Worm (Caenorhabditis elegans) whole organism, L2 larva: ENCODE results near the gene C25G4.8.

Source experiments
- C34F6.9 ChIP-seq: fragments of 150-350 bp; optimal IDR thresholded peaks from 2 replicates; lab custom pipeline; 2014; ENCODE audit warnings: missing biosample characterization, missing genetic modification characterization
- R02D3.7 ChIP-seq: fragments of 150-350 bp; optimal IDR thresholded peaks from 2 replicates; lab custom pipeline; 2014; ENCODE audit warnings: missing biosample characterization, missing genetic modification characterization
- ZK546.5 ChIP-seq: sonication (generic microtip); optimal IDR thresholded peaks from 2 replicates; lab custom pipeline; 2017; ENCODE audit warnings: missing biosample characterization, missing genetic modification characterization
- alr-1 ChIP-seq: fragments of 150-350 bp; optimal IDR thresholded peaks from 2 replicates; lab custom pipeline; 2014; ENCODE audit warnings: missing biosample characterization, missing genetic modification characterization
- aly-2 ChIP-seq: fragments of 150-350 bp; optimal IDR thresholded peaks from 2 replicates; lab custom pipeline; 2014; ENCODE audit warnings: missing biosample characterization, missing genetic modification characterization
- ama-1 ChIP-seq: fragments of 150-350 bp; optimal IDR thresholded peaks from 2 replicates; lab custom pipeline; 2018; ENCODE audit warnings: inconsistent platforms
- blmp-1 ChIP-seq: sonication (generic microtip); optimal IDR thresholded peaks from 2 replicates; lab custom pipeline; 2017; ENCODE audit warnings: missing genetic modification characterization, mild to moderate bottlenecking, missing compliant biosample characterization, antibody characterized with exemption, moderate library complexity; ENCODE audit not compliant: insufficient read depth
- ceh-82 ChIP-seq: fragments of 150-350 bp; optimal IDR thresholded peaks from 2 replicates; lab custom pipeline; 2014; ENCODE audit warnings: missing biosample characterization, missing genetic modification characterization
- crh-2 ChIP-seq: sonication (generic microtip); optimal IDR thresholded peaks from 2 replicates; lab custom pipeline; 2017; ENCODE audit warnings: missing biosample characterization, missing genetic modification characterization
- dmd-4 ChIP-seq: sonication (generic microtip); optimal IDR thresholded peaks from 2 replicates; lab custom pipeline; 2017; ENCODE audit warnings: missing biosample characterization, missing genetic modification characterization
- egl-27 ChIP-seq: sonication (generic microtip); optimal IDR thresholded peaks from 3 replicates; lab custom pipeline; 2017; ENCODE audit warnings: missing biosample characterization, missing genetic modification reagents, missing genetic modification characterization
- elt-1 ChIP-seq: fragments of 150-350 bp; optimal IDR thresholded peaks from 2 replicates; lab custom pipeline; 2014; ENCODE audit warnings: missing biosample characterization, missing genetic modification characterization
- fos-1 ChIP-seq: fragments of 150-350 bp; optimal IDR thresholded peaks from 2 replicates; lab custom pipeline; 2014; ENCODE audit warnings: missing biosample characterization, missing genetic modification characterization
- gmeb-1 ChIP-seq: fragments of 150-350 bp; optimal IDR thresholded peaks from 2 replicates; lab custom pipeline; 2014; ENCODE audit warnings: missing biosample characterization, missing genetic modification characterization
- lin-11 ChIP-seq: fragments of 150-350 bp; sonication (generic microtip); optimal IDR thresholded peaks from 2 replicates; lab custom pipeline; 2014; ENCODE audit warnings: missing biosample characterization, missing genetic modification characterization, inconsistent platforms, mixed read lengths
- lin-13 ChIP-seq: fragments of 150-350 bp; optimal IDR thresholded peaks from 2 replicates; lab custom pipeline; 2014; ENCODE audit warnings: missing biosample characterization, missing genetic modification reagents, missing genetic modification characterization
- lin-39 ChIP-seq: fragments of 150-350 bp; optimal IDR thresholded peaks from 2 replicates; lab custom pipeline; 2014; ENCODE audit warnings: missing biosample characterization, missing genetic modification reagents, missing genetic modification characterization
- lsy-2 ChIP-seq, 2 experiments: fragments of 150-350 bp in 1 of 2; sonication (generic microtip) in 1 of 2; optimal IDR thresholded peaks; 2 replicates each; lab custom pipeline; 2014 to 2017; ENCODE audit warnings: missing biosample characterization in 2 of 2, missing genetic modification characterization in 2 of 2
- mab-5 ChIP-seq: fragments of 150-350 bp; optimal IDR thresholded peaks from 2 replicates; lab custom pipeline; 2014; ENCODE audit warnings: missing biosample characterization, missing genetic modification characterization
- mbf-1 ChIP-seq: sonication (generic microtip); optimal IDR thresholded peaks from 2 replicates; lab custom pipeline; 2017; ENCODE audit warnings: missing biosample characterization, missing genetic modification characterization
- nhr-11 ChIP-seq: fragments of 150-350 bp; optimal IDR thresholded peaks from 2 replicates; lab custom pipeline; 2014; ENCODE audit warnings: missing biosample characterization, missing genetic modification characterization
- nhr-12 ChIP-seq: fragments of 150-350 bp; optimal IDR thresholded peaks from 2 replicates; lab custom pipeline; 2014; ENCODE audit warnings: missing biosample characterization, missing genetic modification characterization
- nhr-129 ChIP-seq: fragments of 150-350 bp; optimal IDR thresholded peaks from 2 replicates; lab custom pipeline; 2014; ENCODE audit warnings: missing biosample characterization, missing genetic modification characterization
- nhr-23 ChIP-seq: fragments of 150-350 bp; optimal IDR thresholded peaks from 2 replicates; lab custom pipeline; 2014; ENCODE audit warnings: missing biosample characterization, missing genetic modification reagents, missing genetic modification characterization
- nhr-6 ChIP-seq: fragments of 150-350 bp; optimal IDR thresholded peaks from 2 replicates; lab custom pipeline; 2014; ENCODE audit warnings: missing biosample characterization, missing genetic modification characterization
- sem-4 ChIP-seq: fragments of 150-350 bp; optimal IDR thresholded peaks from 2 replicates; lab custom pipeline; 2014; ENCODE audit warnings: missing biosample characterization, missing genetic modification reagents, missing genetic modification characterization
- skn-1 ChIP-seq: sonication (generic microtip); optimal IDR thresholded peaks from 2 replicates; lab custom pipeline; 2017; ENCODE audit warnings: missing biosample characterization, missing genetic modification characterization
- sma-3 ChIP-seq: sonication (generic microtip); optimal IDR thresholded peaks from 2 replicates; lab custom pipeline; 2016; ENCODE audit warnings: missing genetic modification reagents, missing genetic modification characterization, missing compliant biosample characterization
- sma-9 ChIP-seq, 2 experiments: fragments of 150-350 bp in 1 of 2; sonication (generic microtip) in 1 of 2; optimal IDR thresholded peaks; 2 replicates each; lab custom pipeline; 2014 to 2016; ENCODE audit warnings: missing genetic modification characterization in 2 of 2, mild to moderate bottlenecking in 1 of 2, missing biosample characterization in 1 of 2, missing compliant biosample characterization in 1 of 2, missing genetic modification reagents in 1 of 2, moderate library complexity in 1 of 2
- snpc-4 ChIP-seq: fragments of 150-350 bp; optimal IDR thresholded peaks from 2 replicates; lab custom pipeline; 2014; ENCODE audit warnings: missing biosample characterization, missing genetic modification characterization
- unc-39 ChIP-seq: fragments of 150-350 bp; optimal IDR thresholded peaks from 2 replicates; lab custom pipeline; 2014; ENCODE audit warnings: missing biosample characterization, missing genetic modification characterization
- unc-55 ChIP-seq: fragments of 150-350 bp; sonication (generic microtip); optimal IDR thresholded peaks from 3 replicates; lab custom pipeline; 2014; ENCODE audit warnings: missing biosample characterization, missing genetic modification reagents, missing genetic modification characterization
- unc-62 ChIP-seq: fragments of 150-350 bp; optimal IDR thresholded peaks from 2 replicates; lab custom pipeline; 2014; ENCODE audit warnings: missing biosample characterization, missing genetic modification reagents, missing genetic modification characterization
- zag-1 ChIP-seq: fragments of 150-350 bp; optimal IDR thresholded peaks from 2 replicates; lab custom pipeline; 2014; ENCODE audit warnings: missing biosample characterization, missing genetic modification characterization
- ztf-11 ChIP-seq: sonication (generic microtip); optimal IDR thresholded peaks from 2 replicates; lab custom pipeline; 2017; ENCODE audit warnings: missing biosample characterization, missing genetic modification characterization

Gene C25G4.8

DNA sequence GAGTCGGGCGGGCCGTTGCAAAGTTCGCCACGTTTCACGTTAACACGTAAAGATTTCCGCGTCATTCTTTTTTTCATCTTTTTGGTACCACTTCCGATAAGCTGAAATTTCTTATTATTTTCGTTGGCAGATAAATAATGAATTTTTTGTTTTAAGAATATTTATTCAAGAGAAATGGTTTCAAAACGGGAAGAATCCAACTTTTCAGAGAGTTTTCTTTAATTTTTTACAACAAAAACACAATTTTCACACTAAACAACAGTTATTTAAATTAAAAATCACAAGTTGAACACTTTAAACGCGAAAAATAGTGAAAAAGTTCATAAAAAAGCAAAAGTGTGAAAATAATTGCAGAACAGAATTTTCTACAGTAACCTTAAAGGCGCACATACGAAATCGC, 9.2 kb downstream of the C25G4.8 start, which contains the start of gene spe-44:
spe-44 (minus strand) TSS at position 101 of the 400 bp plus-strand sequence.
- TF ChIP-seq nhr-12 (no peak), ama-1 (lab: Kevin White, UChicago) (no peak), crh-2 (tag; lab: Kevin White, UChicago) (no peak), elt-1 (tag; lab: Kevin White, UChicago) (no peak), nhr-11 (tag; lab: Kevin White, UChicago) (no peak), skn-1 (tag; lab: Kevin White, UChicago) (no peak), nhr-129 (no peak), sem-4 (tag; lab: Kevin White, UChicago) (no peak), egl-27 (tag; lab: Kevin White, UChicago) (no peak), blmp-1 (tag; lab: Kevin White, UChicago) (no peak), ceh-82 (tag; lab: Kevin White, UChicago) (no peak), unc-55 (GFP tag; lab: Kevin White, UChicago) (no peak), sma-9 (GFP tag; optimal IDR thresholded peaks at IDR 0.05; lab: Kevin White, UChicago) (no peak), sma-9 (tag; optimal IDR thresholded peaks at IDR 0.05; lab: Kevin White, UChicago) (no peak), nhr-23 (tag; lab: Kevin White, UChicago) (no peak), unc-39 (no peak)

- no peak for TF ChIP-seq lin-13 (GFP tag; lab: Kevin White, UChicago)
- TF ChIP-seq nhr-11 (tag; lab: Kevin White, UChicago) = no peak
- TF ChIP-seq dmd-4 (tag; lab: Kevin White, UChicago) = no peak
- TF ChIP-seq crh-2 (tag; lab: Kevin White, UChicago) = peak; percentile 25
- no peak for TF ChIP-seq ama-1 (lab: Kevin White, UChicago)
- TF ChIP-seq gmeb-1 (tag; lab: Kevin White, UChicago) = peak; percentile 39
- TF ChIP-seq R02D3.7 (tag; lab: Kevin White, UChicago) = no peak
- no peak for TF ChIP-seq C34F6.9 (tag; lab: Kevin White, UChicago)
- TF ChIP-seq lsy-2 (tag; optimal IDR thresholded peaks at IDR 0.05; lab: Kevin White, UChicago) = peak in 1 of 2 experiments; percentile 1
- no peak for TF ChIP-seq snpc-4
- TF ChIP-seq unc-39 = no peak
- TF ChIP-seq sem-4 (tag; lab: Kevin White, UChicago) = no peak
- TF ChIP-seq nhr-129 = peak; percentile 86
- TF ChIP-seq nhr-6 (tag; lab: Kevin White, UChicago) = no peak
These were observed 11.9 kb downstream of the C25G4.8 start, which contains the start of gene dpy-26 for ce11 chrIV:12451225-12451831. TSS of gene dpy-26 (minus strand) at chrIV:12451335.

DNA sequence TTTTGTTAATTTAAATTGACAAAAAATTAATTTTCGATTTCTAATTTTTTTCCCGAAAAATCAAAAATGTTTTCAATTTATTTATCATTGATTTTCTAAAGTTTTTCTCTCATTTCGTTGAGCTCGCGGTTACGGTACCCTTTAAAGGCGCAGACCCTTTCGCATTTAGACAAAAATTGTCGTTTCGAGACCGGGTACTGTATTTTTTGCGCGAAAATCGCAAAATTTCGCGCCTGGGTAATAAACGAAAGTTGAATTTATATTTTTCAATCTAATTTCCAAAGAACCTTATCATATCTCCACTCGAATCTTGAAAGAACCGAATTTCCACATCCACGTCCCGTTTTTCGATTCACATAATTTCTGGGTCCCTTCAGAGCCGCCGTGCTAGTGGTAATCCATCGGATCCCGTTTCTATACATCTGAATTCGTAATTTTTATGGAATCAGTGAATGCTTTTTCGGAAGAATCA, 17.8 kb downstream of the C25G4.8 start, which contains the start of gene C25G4.3:
C25G4.3 (minus strand) TSS at position 422 of the 472 bp plus-strand sequence.
- TF ChIP-seq mab-5 (tag; lab: Kevin White, UChicago) = no peak
- TF ChIP-seq alr-1 (tag; lab: Kevin White, UChicago) = no peak
- no peak for TF ChIP-seq lin-11 (tag; lab: Kevin White, UChicago)
- TF ChIP-seq mbf-1 = no peak
- no peak for TF ChIP-seq ceh-82 (tag; lab: Kevin White, UChicago)
- no peak for TF ChIP-seq lin-13 (GFP tag; lab: Kevin White, UChicago)
- no peak for TF ChIP-seq unc-39
- no peak for TF ChIP-seq sma-3 (GFP tag; lab: Kevin White, UChicago)
- TF ChIP-seq lin-39 = no peak
- no peak for TF ChIP-seq fos-1 (tag; lab: Kevin White, UChicago)
- no peak for TF ChIP-seq sma-9 (GFP tag; optimal IDR thresholded peaks at IDR 0.05; lab: Kevin White, UChicago)
- TF ChIP-seq sma-9 (tag; optimal IDR thresholded peaks at IDR 0.05; lab: Kevin White, UChicago) = no peak
- TF ChIP-seq ZK546.5 = no peak
- TF ChIP-seq blmp-1 (tag; lab: Kevin White, UChicago) = no peak
- no peak for TF ChIP-seq egl-27 (tag; lab: Kevin White, UChicago)
- TF ChIP-seq elt-1 (tag; lab: Kevin White, UChicago) = no peak

DNA sequence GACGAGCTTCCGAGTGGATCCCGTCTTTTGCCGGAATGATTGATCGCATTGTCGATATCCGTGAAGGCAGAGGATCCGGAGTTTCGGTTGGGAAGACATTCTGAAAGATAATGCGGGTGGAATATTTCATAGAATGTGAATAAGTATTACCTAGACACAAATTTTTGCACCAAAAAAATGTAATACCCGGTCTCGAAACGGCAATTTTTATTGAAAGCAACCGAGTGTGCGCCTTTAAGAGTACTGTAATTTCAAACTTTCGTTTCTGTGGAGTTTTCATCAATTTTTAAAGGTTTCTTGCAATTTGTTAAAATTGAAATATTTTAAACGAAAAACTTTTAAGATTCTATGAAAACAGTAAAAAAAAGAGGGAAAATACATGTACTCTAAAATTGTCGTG, 19.3 kb downstream of the C25G4.8 start, which contains the start of gene C25G4.2:
C25G4.2 (minus strand) TSS at position 100 of the 400 bp plus-strand sequence.
- TF ChIP-seq zag-1 (tag; lab: Kevin White, UChicago) (no peak), aly-2 (tag; lab: Kevin White, UChicago) (no peak), nhr-6 (tag; lab: Kevin White, UChicago) (no peak), nhr-11 (tag; lab: Kevin White, UChicago) (no peak), blmp-1 (tag; lab: Kevin White, UChicago) (no peak), sma-3 (GFP tag; lab: Kevin White, UChicago) (no peak), ama-1 (lab: Kevin White, UChicago) (no peak), skn-1 (tag; lab: Kevin White, UChicago) (no peak), dmd-4 (tag; lab: Kevin White, UChicago) (no peak), ztf-11 (no peak), R02D3.7 (tag; lab: Kevin White, UChicago) (no peak), lin-13 (GFP tag; lab: Kevin White, UChicago) (no peak), unc-62 (GFP tag; lab: Kevin White, UChicago) (no peak), nhr-12 (no peak), fos-1 (tag; lab: Kevin White, UChicago) (no peak)
